Fruit fly (Drosophila melanogaster): ENCODE results near the gene Dhc98D.

The Dhc98D gene

dm6 chr3R:28536794-28537193, 50.0 kb downstream of the Dhc98D start (continued):
- no peak for TF ChIP-seq CG8632 (GFP tag; optimal IDR thresholded peaks at IDR 0.05)
- TF ChIP-seq eg (GFP tag; IDR thresholded peaks at IDR 0.05) = no peak
- TF ChIP-seq achi (GFP tag; optimal IDR thresholded peaks at IDR 0.05) = no peak
- no peak for TF ChIP-seq topi (GFP tag; optimal IDR thresholded peaks at IDR 0.05)
- no peak for TF ChIP-seq CG15336 (GFP tag; IDR thresholded peaks at IDR 0.05)
- TF ChIP-seq CG10631 (GFP tag; optimal IDR thresholded peaks at IDR 0.05) = no peak
- TF ChIP-seq CG31627 (GFP tag; optimal IDR thresholded peaks at IDR 0.05) = no peak
- TF ChIP-seq CG11294 (GFP tag; IDR thresholded peaks at IDR 0.05) = no peak
- no peak for TF ChIP-seq Gug (GFP tag; IDR thresholded peaks at IDR 0.05)
- TF ChIP-seq salr (GFP tag; optimal IDR thresholded peaks at IDR 0.05) = no peak
- peak; percentile 50 for TF ChIP-seq Eip78C (GFP tag)
- no peak for TF ChIP-seq CG8319 (GFP tag; optimal IDR thresholded peaks at IDR 0.05)
- no peak for TF ChIP-seq CG34406 (GFP tag; optimal IDR thresholded peaks at IDR 0.05)
- TF ChIP-seq Sox102F (GFP tag; optimal IDR thresholded peaks at IDR 0.05) = peak; percentile 47
- no peak for TF ChIP-seq CG16779 (tag; optimal IDR thresholded peaks at IDR 0.05)
- no peak for TF ChIP-seq CG1621 (tag; optimal IDR thresholded peaks at IDR 0.05)
- TF ChIP-seq esn (GFP tag; optimal IDR thresholded peaks at IDR 0.05) = peak; percentile 36
- no peak for TF ChIP-seq pdm3 (GFP tag; optimal IDR thresholded peaks at IDR 0.05)

dm6 chr3R:28540274-28541177, 53.8 kb downstream of the Dhc98D start, which contains the start of gene Ppn:
Gene Ppn (minus strand): TSS chr3R:28540324.
- TF ChIP-seq CG6163 (GFP tag; IDR thresholded peaks at IDR 0.05) (peak; percentile 35; the same call in 1 of the 3 replicates), Eip78C (GFP tag) (peak; percentile 65), dac (GFP tag; optimal IDR thresholded peaks at IDR 0.05) (no peak), CG6808 (GFP tag; optimal IDR thresholded peaks at IDR 0.05) (peak; percentile 22), ss (GFP tag; optimal IDR thresholded peaks at IDR 0.05) (peak; percentile 31 to 38), CG10669 (GFP tag; optimal IDR thresholded peaks at IDR 0.05) (no peak), CG6792 (GFP tag; optimal IDR thresholded peaks at IDR 0.05) (no peak), svp (GFP tag) (peak; percentile 62), CG6276 (GFP tag; optimal IDR thresholded peaks at IDR 0.05) (no peak), CG11294 (GFP tag; IDR thresholded peaks at IDR 0.05) (no peak), Met (GFP tag; optimal IDR thresholded peaks at IDR 0.05) (no peak), eg (GFP tag; IDR thresholded peaks at IDR 0.05) (0 out of 3 replicates have a peak, but pooled peaks have one; percentile 5), CG31627 (GFP tag; optimal IDR thresholded peaks at IDR 0.05) (no peak), dsx (GFP tag; optimal IDR thresholded peaks at IDR 0.05; ENCODE audit: poor library complexity, severe bottlenecking) (peak; percentile 52), CG1621 (tag; optimal IDR thresholded peaks at IDR 0.05) (peak; percentile 5), CG9139 (GFP tag; optimal IDR thresholded peaks at IDR 0.05) (peak; percentile 12)

dm6 chr3R:28544538-28545393, 58.0 kb downstream of the Dhc98D start, which contains the start of gene mIF2:
Gene mIF2 (minus strand): TSS chr3R:28544817.
- TF ChIP-seq fkh (GFP tag; optimal IDR thresholded peaks at IDR 0.05) = peak; percentile 45
- peak; percentile 43 for TF ChIP-seq topi (GFP tag; optimal IDR thresholded peaks at IDR 0.05)
- TF ChIP-seq Ets96B (tag; optimal IDR thresholded peaks at IDR 0.05) = peak; percentile 57
- TF ChIP-seq CG34406 (GFP tag; optimal IDR thresholded peaks at IDR 0.05) = peak; percentile 10
- no peak for TF ChIP-seq CG9139 (GFP tag; optimal IDR thresholded peaks at IDR 0.05)
- peak; percentile 54; the same call in 2 of the 3 replicates for TF ChIP-seq CG8119 (GFP tag; IDR thresholded peaks at IDR 0.05)
- TF ChIP-seq CG15336 (GFP tag; IDR thresholded peaks at IDR 0.05) = peak; percentile 46; the same call in 1 of the 2 replicates
- TF ChIP-seq CG10669 (GFP tag; optimal IDR thresholded peaks at IDR 0.05) = peak; percentile 39
- peak; percentile 39 for TF ChIP-seq Eip75B (GFP tag; optimal IDR thresholded peaks at IDR 0.05)
- peak; percentile 49 for TF ChIP-seq Hr4 (GFP tag; optimal IDR thresholded peaks at IDR 0.05)
- peak; percentile 23 for TF ChIP-seq Sox14 (GFP tag; optimal IDR thresholded peaks at IDR 0.05)
- peak; percentile 60 for TF ChIP-seq Lpt (GFP tag; optimal IDR thresholded peaks at IDR 0.05)
- no peak for TF ChIP-seq CG11294 (GFP tag; IDR thresholded peaks at IDR 0.05)
- TF ChIP-seq esn (GFP tag; optimal IDR thresholded peaks at IDR 0.05) = peak; percentile 45
- TF ChIP-seq CG8632 (GFP tag; optimal IDR thresholded peaks at IDR 0.05) = no peak
- no peak for TF ChIP-seq Eip93F (GFP tag; optimal IDR thresholded peaks at IDR 0.05)
- no peak for TF ChIP-seq CG4318 (GFP tag; optimal IDR thresholded peaks at IDR 0.05)
- no peak for TF ChIP-seq fd85E (GFP tag; optimal IDR thresholded peaks at IDR 0.05)
- no peak for TF ChIP-seq Hr39 (GFP tag; optimal IDR thresholded peaks at IDR 0.05)
- TF ChIP-seq Ets21C (GFP tag; optimal IDR thresholded peaks at IDR 0.05) = no peak
- peak; percentile 21 for TF ChIP-seq cyc (GFP tag; optimal IDR thresholded peaks at IDR 0.05)
- no peak for TF ChIP-seq fd59A (GFP tag; optimal IDR thresholded peaks at IDR 0.05)
- TF ChIP-seq CG8319 (GFP tag; optimal IDR thresholded peaks at IDR 0.05) = no peak
